Worm (Caenorhabditis elegans): ENCODE measurements around the gene kin-18.

The kin-18 gene

ce11 chrIII:6173020-6173597 is 54.7 kb downstream of the kin-18 start, which contains the start of the genes abcf-3 and F42A10.5 (continued):
- TF ChIP-seq nhr-71 (tag; optimal IDR thresholded peaks at IDR 0.05) (peak; percentile 84), C04F5.9 (tag; optimal IDR thresholded peaks at IDR 0.05) (peak; percentile 32), unc-98 (GFP tag; IDR thresholded peaks at IDR 0.05) (no peak), lir-3 (tag; optimal IDR thresholded peaks at IDR 0.05; ENCODE audit: poor library complexity) (no peak), grh-1 (GFP tag; IDR thresholded peaks at IDR 0.05) (peak; percentile 62), snpc-4 (tag; optimal IDR thresholded peaks at IDR 0.05) (no peak), elt-2 (tag; optimal IDR thresholded peaks at IDR 0.05) (peak; percentile 45), unc-30 (tag; optimal IDR thresholded peaks at IDR 0.05) (no peak), nhr-237 (tag; optimal IDR thresholded peaks at IDR 0.05) (no peak), ztf-11 (tag; optimal IDR thresholded peaks at IDR 0.05) (peak in 1 of 2 experiments; percentile 32), aha-1 (tag; optimal IDR thresholded peaks at IDR 0.05) (peak; percentile 18), lin-15B (tag; optimal IDR thresholded peaks at IDR 0.05) (peak; percentile 45), egl-13 (tag; optimal IDR thresholded peaks at IDR 0.05) (peak; percentile 20), unc-130 (tag; optimal IDR thresholded peaks at IDR 0.05) (peak; percentile 76), ces-1 (GFP tag; optimal IDR thresholded peaks at IDR 0.05) (no peak), pqm-1 (tag; optimal IDR thresholded peaks at IDR 0.05) (no peak), ceh-82 (tag; optimal IDR thresholded peaks at IDR 0.05) (peak; percentile 67 to 80 (median 76)), fos-1 (tag; optimal IDR thresholded peaks at IDR 0.05) (peak; percentile 68), fkh-4 (tag; optimal IDR thresholded peaks at IDR 0.05; ENCODE audit: borderline replicate concordance) (peak; percentile 5), nhr-20 (tag; optimal IDR thresholded peaks at IDR 0.05) (peak; percentile 71), nhr-77 (tag; optimal IDR thresholded peaks at IDR 0.05) (peak; percentile 55), isw-1 (GFP tag; IDR thresholded peaks at IDR 0.05) (peak; percentile 61), fkh-10 (GFP tag; optimal IDR thresholded peaks at IDR 0.05) (peak; percentile 57), pag-3 (tag; optimal IDR thresholded peaks at IDR 0.05; ENCODE audit: borderline replicate concordance, insufficient read depth) (no peak), mab-9 (GFP tag; IDR thresholded peaks at IDR 0.05) (no peak), nhr-19 (GFP tag; conservative IDR thresholded peaks at IDR 0.05) (peak; percentile 73), skn-1 (tag; optimal IDR thresholded peaks at IDR 0.05) (peak; percentile 85), efl-1 (optimal IDR thresholded peaks at IDR 0.05) (peak; percentile 72 to 81), efl-1 (GFP tag; optimal IDR thresholded peaks at IDR 0.05 in 1 of 2) (peak; percentile 77 to 98), nhr-76 (tag; optimal IDR thresholded peaks at IDR 0.05) (no peak), rnt-1 (tag; optimal IDR thresholded peaks at IDR 0.05) (peak; percentile 83), sox-4 (tag; optimal IDR thresholded peaks at IDR 0.05) (no peak), irx-1 (tag; optimal IDR thresholded peaks at IDR 0.05) (peak; percentile 63), alr-1 (tag; optimal IDR thresholded peaks at IDR 0.05; ENCODE audit: borderline replicate concordance) (no peak), xbp-1 (tag; optimal IDR thresholded peaks at IDR 0.05) (peak; percentile 61), Y116A8C.19 (tag; optimal IDR thresholded peaks at IDR 0.05; ENCODE audit: borderline replicate concordance) (no peak), snu-23 (GFP tag; optimal IDR thresholded peaks at IDR 0.05) (peak; percentile 78), nhr-90 (tag; optimal IDR thresholded peaks at IDR 0.05; ENCODE audit: poor library complexity) (peak; percentile 64), tbx-2 (tag; optimal IDR thresholded peaks at IDR 0.05) (peak; percentile 62), vab-15 (tag; optimal IDR thresholded peaks at IDR 0.05) (no peak), ceh-90 (tag; optimal IDR thresholded peaks at IDR 0.05) (no peak), swsn-7 (tag; optimal IDR thresholded peaks at IDR 0.05) (peak; percentile 77), zag-1 (tag; optimal IDR thresholded peaks at IDR 0.05) (no peak)
